Fruit fly (Drosophila melanogaster): ENCODE results near the gene CG12155.

DNA sequence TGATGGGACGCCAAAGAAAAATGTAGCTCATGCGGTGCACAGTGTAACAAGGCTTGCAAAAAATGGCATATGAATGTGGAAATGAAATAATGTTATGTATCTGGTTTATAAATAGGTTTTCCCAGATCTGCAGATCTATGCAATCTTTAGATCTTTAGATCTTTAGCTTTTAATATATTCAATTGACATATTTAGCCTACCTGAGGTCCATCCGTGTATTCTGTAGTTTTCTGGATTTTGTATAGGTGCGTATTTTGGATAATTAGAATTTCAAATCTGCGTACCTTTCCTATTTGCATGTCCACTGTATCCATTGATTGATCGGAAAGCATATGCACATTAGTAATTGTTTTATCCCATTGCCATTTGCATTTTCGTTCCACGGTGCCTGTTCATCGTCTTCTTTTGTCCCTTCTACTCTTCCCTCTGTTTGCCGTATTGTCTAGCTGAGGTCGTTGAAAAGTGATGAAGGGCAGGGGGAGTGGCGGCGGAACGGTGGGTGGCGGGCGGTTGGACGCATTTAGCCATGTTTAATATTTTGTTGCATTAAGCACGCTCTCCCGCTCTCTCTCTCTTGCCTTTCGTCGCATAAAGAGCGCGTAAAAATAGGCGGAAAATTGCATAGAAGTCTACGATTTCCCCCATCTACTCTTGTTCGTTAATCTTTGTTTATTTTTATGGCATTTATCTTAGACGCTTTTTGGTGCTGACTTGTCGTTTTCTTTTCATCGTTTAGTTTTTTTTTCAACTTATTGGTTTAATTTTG is 19.4 kb upstream of the CG12155 start, which contains the start of gene CHES-1-like:
- TF ChIP-seq CG18764 (GFP tag; optimal IDR thresholded peaks at IDR 0.05), result peak; percentile 70
- TF ChIP-seq HLHmδ (GFP tag; optimal IDR thresholded peaks at IDR 0.05), result no peak
- no peak for TF ChIP-seq zf30C (GFP tag; optimal IDR thresholded peaks at IDR 0.05)
- peak; percentile 40; the same call in 2 of the 3 replicates for TF ChIP-seq sr (GFP tag; IDR thresholded peaks at IDR 0.05)

Data from whole organism, embryonic.